Fruit fly (Drosophila melanogaster): ENCODE results near the gene SNF4Agamma.

SNF4Agamma gene

dm6 chr3R:21138220-21138754 lies 2.3 kb upstream of the SNF4Agamma start, which contains the start of gene meigo:
meigo (plus strand) TSS chr3R:21138270.
- TF ChIP-seq CG9705 (GFP tag; optimal IDR thresholded peaks at IDR 0.05) (peak; percentile 57), Rel (GFP tag; optimal IDR thresholded peaks at IDR 0.05) (no peak), Rel (tag; optimal IDR thresholded peaks at IDR 0.05) (peak; percentile 40), psq (GFP tag; optimal IDR thresholded peaks at IDR 0.05) (peak; percentile 41), woc (GFP tag; optimal IDR thresholded peaks at IDR 0.05) (peak; percentile 94), Myc (optimal IDR thresholded peaks at IDR 0.05) (peak; percentile 98), tai (GFP tag; optimal IDR thresholded peaks at IDR 0.05) (no peak), Sp1 (GFP tag; optimal IDR thresholded peaks at IDR 0.05) (peak; percentile 73), ey (GFP tag; optimal IDR thresholded peaks at IDR 0.05) (peak; percentile 74), CG32264 (GFP tag; optimal IDR thresholded peaks at IDR 0.05) (no peak), CrebA (GFP tag; optimal IDR thresholded peaks at IDR 0.05; ENCODE audit: borderline replicate concordance) (no peak), N (GFP tag; optimal IDR thresholded peaks at IDR 0.05) (no peak), sv (GFP tag; optimal IDR thresholded peaks at IDR 0.05) (peak; percentile 25), HLH106 (tag; optimal IDR thresholded peaks at IDR 0.05) (peak; percentile 89), OdsH (GFP tag; optimal IDR thresholded peaks at IDR 0.05) (peak; percentile 39)

dm6 chr3R:21141341-21141740 lies 802 bp downstream of the SNF4Agamma start:
- TF ChIP-seq tai (GFP tag; optimal IDR thresholded peaks at IDR 0.05), result no peak

dm6 chr3R:21150090-21150489 lies 9.6 kb downstream of the SNF4Agamma start:
- TF ChIP-seq rgr (GFP tag; optimal IDR thresholded peaks at IDR 0.05), result peak; percentile 4
- TF ChIP-seq Myc (optimal IDR thresholded peaks at IDR 0.05), result no peak
- TF ChIP-seq tai (GFP tag; optimal IDR thresholded peaks at IDR 0.05), result no peak
- TF ChIP-seq Dif (GFP tag; optimal IDR thresholded peaks at IDR 0.05; ENCODE audit: partially characterized antibody), result no peak
- TF ChIP-seq br (GFP tag; optimal IDR thresholded peaks at IDR 0.05), result peak; percentile 50
- no peak for TF ChIP-seq jim (GFP tag; optimal IDR thresholded peaks at IDR 0.05)
- TF ChIP-seq dmrt93B (GFP tag; optimal IDR thresholded peaks at IDR 0.05), result no peak
- TF ChIP-seq Mio (GFP tag; optimal IDR thresholded peaks at IDR 0.05), result no peak
- peak; percentile 3 for TF ChIP-seq fru (GFP tag; optimal IDR thresholded peaks at IDR 0.05)
- no peak for TF ChIP-seq pan (optimal IDR thresholded peaks at IDR 0.05)
- no peak for TF ChIP-seq Rel (GFP tag; optimal IDR thresholded peaks at IDR 0.05)
- peak; percentile 42 for TF ChIP-seq Rel (tag; optimal IDR thresholded peaks at IDR 0.05)
- no peak for TF ChIP-seq sv (GFP tag; optimal IDR thresholded peaks at IDR 0.05)
- TF ChIP-seq dsf (GFP tag; optimal IDR thresholded peaks at IDR 0.05; ENCODE audit: borderline replicate concordance), result no peak
- TF ChIP-seq psq (GFP tag; optimal IDR thresholded peaks at IDR 0.05), result no peak
- TF ChIP-seq Hr78 (GFP tag; optimal IDR thresholded peaks at IDR 0.05), result no peak
- TF ChIP-seq CG32264 (GFP tag; optimal IDR thresholded peaks at IDR 0.05), result no peak
- TF ChIP-seq dl (GFP tag; optimal IDR thresholded peaks at IDR 0.05; ENCODE audit: insufficient read depth in 1 of 2, partially characterized antibody in 2 of 2), result no peak
- TF ChIP-seq Dfd (GFP tag; optimal IDR thresholded peaks at IDR 0.05), result no peak
- TF ChIP-seq foxo (GFP tag; optimal IDR thresholded peaks at IDR 0.05), result no peak
- no peak for TF ChIP-seq Jra (GFP tag; optimal IDR thresholded peaks at IDR 0.05)
- TF ChIP-seq lola (GFP tag; optimal IDR thresholded peaks at IDR 0.05), result no peak
- no peak for TF ChIP-seq usp (GFP tag; optimal IDR thresholded peaks at IDR 0.05)
- no peak for TF ChIP-seq N (GFP tag; optimal IDR thresholded peaks at IDR 0.05)
- TF ChIP-seq Sp1 (GFP tag; optimal IDR thresholded peaks at IDR 0.05), result peak; percentile 17
- no peak for TF ChIP-seq GATAd (GFP tag; optimal IDR thresholded peaks at IDR 0.05)
- peak; percentile 28 for TF ChIP-seq Hnf4 (GFP tag; optimal IDR thresholded peaks at IDR 0.05)
- TF ChIP-seq brk (GFP tag; optimal IDR thresholded peaks at IDR 0.05), result no peak
- TF ChIP-seq CrebA (GFP tag; optimal IDR thresholded peaks at IDR 0.05; ENCODE audit: borderline replicate concordance), result peak; percentile 15
- no peak for TF ChIP-seq sage (GFP tag; optimal IDR thresholded peaks at IDR 0.05)
- TF ChIP-seq h (GFP tag; optimal IDR thresholded peaks at IDR 0.05), result peak; percentile 39
- TF ChIP-seq Vsx2 (GFP tag; optimal IDR thresholded peaks at IDR 0.05; ENCODE audit: partially characterized antibody), result no peak
- TF ChIP-seq Hr83 (GFP tag; optimal IDR thresholded peaks at IDR 0.05; ENCODE audit: poor library complexity, severe bottlenecking), result no peak
- TF ChIP-seq OdsH (GFP tag; optimal IDR thresholded peaks at IDR 0.05), result no peak
- TF ChIP-seq woc (GFP tag; optimal IDR thresholded peaks at IDR 0.05), result no peak
- TF ChIP-seq ey (GFP tag; optimal IDR thresholded peaks at IDR 0.05), result no peak
- no peak for TF ChIP-seq Abd-B (GFP tag; optimal IDR thresholded peaks at IDR 0.05)
- no peak for TF ChIP-seq HLH106 (tag; optimal IDR thresholded peaks at IDR 0.05)
- TF ChIP-seq CG9705 (GFP tag; optimal IDR thresholded peaks at IDR 0.05), result no peak
